Fruit fly (Drosophila melanogaster): Measurements from ENCODE around the gene CG42784.

- TF ChIP-seq EcR (GFP tag; optimal IDR thresholded peaks at IDR 0.05) (no peak), pan (optimal IDR thresholded peaks at IDR 0.05) (no peak)
Observed at dm6 chr2L:13370762-13371161, 44.5 kb upstream of the CG42784 start, which contains the start of gene ND-B22.
